Fruit fly (Drosophila melanogaster) whole organism, embryonic: ENCODE data around the gene plum.

Source experiments
- Bteb2 ChIP-seq: fragments of 200-800 bp; sonication (Bioruptor generic); optimal IDR thresholded peaks from 2 replicates; lab custom pipeline; 2016; ENCODE audit warnings: missing biosample characterization, missing genetic modification characterization
- C15 ChIP-seq: fragments of 200-800 bp; sonication (Bioruptor generic); IDR thresholded peaks from 3 replicates; pipeline ENCODE4 v1.3.6; 2022; ENCODE audit warnings: missing biosample characterization, missing genetic modification characterization
- CG10147 ChIP-seq: fragments of 200-800 bp; sonication (Bioruptor generic); optimal IDR thresholded peaks from 2 replicates; lab custom pipeline; 2019; ENCODE audit warnings: missing biosample characterization, mild to moderate bottlenecking, missing genetic modification characterization, moderate library complexity
- CG10267 ChIP-seq: fragments of 200-800 bp; sonication (Bioruptor generic); optimal IDR thresholded peaks from 2 replicates; lab custom pipeline; 2018; ENCODE audit warnings: missing biosample characterization, mild to moderate bottlenecking, missing genetic modification characterization, moderate library complexity
- CG10959 ChIP-seq: fragments of 200-800 bp; sonication (Bioruptor generic); IDR thresholded peaks from 2 replicates; pipeline ENCODE4 v1.3.6; 2022; ENCODE audit warnings: missing biosample characterization, missing genetic modification characterization
- CG11093 ChIP-seq: fragments of 200-800 bp; sonication (Bioruptor generic); IDR thresholded peaks from 3 replicates; pipeline ENCODE4 v1.3.6; 2022; ENCODE audit warnings: missing biosample characterization, missing genetic modification characterization
- CG11247 ChIP-seq: fragments of 200-800 bp; sonication (Bioruptor generic); IDR thresholded peaks from 2 replicates; pipeline ENCODE4 v1.3.6; 2022; ENCODE audit warnings: missing biosample characterization, missing genetic modification characterization
- CG11398 ChIP-seq: fragments of 200-800 bp; sonication (Bioruptor generic); optimal IDR thresholded peaks from 2 replicates; lab custom pipeline; 2016; ENCODE audit warnings: missing biosample characterization, missing genetic modification characterization
- CG12104 ChIP-seq: fragments of 200-800 bp; sonication (Bioruptor generic); optimal IDR thresholded peaks from 3 replicates; lab custom pipeline; 2016; ENCODE audit warnings: missing biosample characterization, missing genetic modification characterization
- CG16863 ChIP-seq: fragments of 200-800 bp; sonication (Bioruptor generic); optimal IDR thresholded peaks from 3 replicates; lab custom pipeline; 2016; ENCODE audit warnings: missing biosample characterization, missing genetic modification characterization
- CG17328 ChIP-seq: fragments of 200-800 bp; sonication (Bioruptor generic); IDR thresholded peaks from 2 replicates; pipeline ENCODE4 v1.3.6; 2022; ENCODE audit warnings: missing biosample characterization, missing genetic modification characterization
- CG2120 ChIP-seq: fragments of 200-800 bp; sonication (Bioruptor generic); optimal IDR thresholded peaks from 3 replicates; lab custom pipeline; 2016; ENCODE audit warnings: missing biosample characterization, missing genetic modification characterization
- CG31388 ChIP-seq: fragments of 200-800 bp; sonication (Bioruptor generic); optimal IDR thresholded peaks from 2 replicates; lab custom pipeline; 2016; ENCODE audit warnings: missing biosample characterization, missing genetic modification characterization
- CG3163 ChIP-seq: fragments of 200-800 bp; sonication (Bioruptor generic); optimal IDR thresholded peaks from 3 replicates; lab custom pipeline; 2016; ENCODE audit warnings: missing biosample characterization, missing genetic modification characterization
- CG32767 ChIP-seq: fragments of 200-800 bp; sonication (Bioruptor generic); IDR thresholded peaks from 2 replicates; pipeline ENCODE4 v1.3.6; 2022; ENCODE audit warnings: missing biosample characterization, missing genetic modification characterization
- CG3281 ChIP-seq: fragments of 200-800 bp; sonication (Bioruptor generic); optimal IDR thresholded peaks from 3 replicates; lab custom pipeline; 2017; ENCODE audit warnings: missing biosample characterization, mild to moderate bottlenecking, missing genetic modification characterization
- CG8478 ChIP-seq: fragments of >200 bp; optimal IDR thresholded peaks from 2 replicates; lab custom pipeline; 2018
- CG9437 ChIP-seq: fragments of 200-800 bp; sonication (Bioruptor generic); optimal IDR thresholded peaks from 2 replicates; lab custom pipeline; 2018; ENCODE audit warnings: missing biosample characterization, mild to moderate bottlenecking, missing genetic modification characterization
- CG9609 ChIP-seq: fragments of 200-800 bp; sonication (Bioruptor generic); optimal IDR thresholded peaks from 3 replicates; lab custom pipeline; 2016; ENCODE audit warnings: missing biosample characterization, missing genetic modification characterization
- CG9797 ChIP-seq: fragments of 200-800 bp; sonication (Bioruptor generic); optimal IDR thresholded peaks from 3 replicates; lab custom pipeline; 2018; ENCODE audit warnings: missing biosample characterization, mild to moderate bottlenecking, missing genetic modification characterization
- Camta ChIP-seq: fragments of 200-800 bp; sonication (Bioruptor generic); optimal IDR thresholded peaks from 2 replicates; lab custom pipeline; 2016; ENCODE audit warnings: missing biosample characterization, missing genetic modification characterization
- Dfd ChIP-seq, 2 experiments: fragments of >200 bp; optimal IDR thresholded peaks; 2 replicates each; lab custom pipeline; 2017; ENCODE audit warnings: missing biosample characterization in 2 of 2, missing genetic modification characterization in 2 of 2
- Gug ChIP-seq: fragments of 200-800 bp; sonication (Bioruptor generic); IDR thresholded peaks from 4 replicates; pipeline ENCODE4 v1.3.6; 2022; ENCODE audit warnings: missing biosample characterization, missing genetic modification characterization
- H2.0 ChIP-seq: fragments of 200-800 bp; sonication (Bioruptor generic); IDR thresholded peaks from 2 replicates; pipeline ENCODE4 v1.3.6; 2022; ENCODE audit warnings: missing biosample characterization, missing genetic modification characterization
- HLHmδ ChIP-seq: fragments of 200-800 bp; sonication (Bioruptor generic); optimal IDR thresholded peaks from 2 replicates; lab custom pipeline; 2018; ENCODE audit warnings: missing biosample characterization, mild to moderate bottlenecking, missing genetic modification characterization, moderate library complexity
- Hr3 ChIP-seq: fragments of 200-800 bp; sonication (Bioruptor generic); optimal IDR thresholded peaks from 3 replicates; lab custom pipeline; 2016; ENCODE audit warnings: missing biosample characterization, missing genetic modification characterization
- Lhr ChIP-seq: fragments of 200-800 bp; sonication (Bioruptor generic); optimal IDR thresholded peaks from 3 replicates; lab custom pipeline; 2017; ENCODE audit warnings: mild to moderate bottlenecking, missing biosample characterization, missing genetic modification reagents, missing genetic modification characterization
- Mad ChIP-seq: fragments of 200-800 bp; sonication (Bioruptor generic); optimal IDR thresholded peaks from 2 replicates; lab custom pipeline; 2016; ENCODE audit warnings: missing biosample characterization, missing genetic modification characterization
- Max ChIP-seq: fragments of 200-800 bp; sonication (Bioruptor generic); optimal IDR thresholded peaks from 2 replicates; lab custom pipeline; 2016; ENCODE audit warnings: missing biosample characterization, mild to moderate bottlenecking, missing genetic modification characterization
- Med ChIP-seq: fragments of 200-800 bp; sonication (Bioruptor generic); peaks from one replicate; lab custom pipeline; 2016; ENCODE audit warnings: missing biosample characterization, missing genetic modification characterization, mild to moderate bottlenecking, inconsistent platforms, moderate library complexity
- NC2α ChIP-seq: fragments of 200-800 bp; sonication (Bioruptor generic); optimal IDR thresholded peaks from 2 replicates; lab custom pipeline; 2016; ENCODE audit warnings: missing biosample characterization, missing genetic modification characterization
- NC2β ChIP-seq: fragments of 200-800 bp; sonication (Bioruptor generic); optimal IDR thresholded peaks from 2 replicates; lab custom pipeline; 2016; ENCODE audit warnings: missing biosample characterization, missing genetic modification characterization
- PHDP ChIP-seq: fragments of 200-800 bp; sonication (Bioruptor generic); optimal IDR thresholded peaks from 3 replicates; lab custom pipeline; 2018; ENCODE audit warnings: missing biosample characterization, mild to moderate bottlenecking, missing genetic modification characterization, moderate library complexity
- Usf ChIP-seq: fragments of 200-800 bp; sonication (Bioruptor generic); optimal IDR thresholded peaks from 2 replicates; lab custom pipeline; 2017; ENCODE audit warnings: missing genotype, missing biosample characterization, missing genetic modification characterization
- chm ChIP-seq: fragments of 200-800 bp; sonication (Bioruptor generic); IDR thresholded peaks from 2 replicates; pipeline ENCODE4 v1.3.6; 2022; ENCODE audit warnings: missing biosample characterization, missing genetic modification characterization
- gce ChIP-seq: fragments of 200-800 bp; sonication (Bioruptor generic); IDR thresholded peaks from 3 replicates; pipeline ENCODE4 v1.3.6; 2022; ENCODE audit warnings: missing biosample characterization, missing genetic modification characterization
- gsb ChIP-seq: fragments of 200-800 bp; sonication (Bioruptor generic); IDR thresholded peaks from 2 replicates; pipeline ENCODE4 v1.3.6; 2022; ENCODE audit warnings: missing biosample characterization, missing genetic modification characterization
- her ChIP-seq: fragments of 200-800 bp; sonication (Bioruptor generic); optimal IDR thresholded peaks from 2 replicates; lab custom pipeline; 2016; ENCODE audit warnings: missing biosample characterization, missing genetic modification characterization
- hkb ChIP-seq, 2 experiments: fragments of 200-800 bp in 1 of 2; fragments of >200 bp in 1 of 2; sonication (Bioruptor generic) in 1 of 2; IDR thresholded peaks in 1 of 2; optimal IDR thresholded peaks in 1 of 2; 2 replicates each; pipeline versions ENCODE4 v1.3.6 to Lab custom; 2017 to 2022; ENCODE audit warnings: missing biosample characterization in 1 of 2, missing genetic modification characterization in 1 of 2
- jing ChIP-seq: fragments of 200-800 bp; sonication (Bioruptor generic); optimal IDR thresholded peaks from 2 replicates; lab custom pipeline; 2018; ENCODE audit warnings: missing biosample characterization, mild to moderate bottlenecking, missing genetic modification characterization
- kni ChIP-seq: fragments of 200-800 bp; sonication (Bioruptor generic); optimal IDR thresholded peaks from 3 replicates; lab custom pipeline; 2017; ENCODE audit warnings: mild to moderate bottlenecking, missing biosample characterization, missing genetic modification reagents, missing genetic modification characterization
- knrl ChIP-seq: fragments of 200-800 bp; sonication (Bioruptor generic); IDR thresholded peaks from 3 replicates; pipeline ENCODE4 v1.3.6; 2022; ENCODE audit warnings: missing biosample characterization, missing genetic modification characterization; ENCODE audit not compliant: partially characterized antibody
- lab ChIP-seq: fragments of 200-800 bp; sonication (Bioruptor generic); optimal IDR thresholded peaks from 3 replicates; lab custom pipeline; 2017; ENCODE audit warnings: missing biosample characterization, missing genetic modification characterization, mild to moderate bottlenecking, moderate library complexity, missing genetic modification reagents
- lola ChIP-seq, 3 experiments: fragments of >200 bp in 2 of 3; fragments of 200-800 bp in 1 of 3; sonication (Bioruptor generic) in 1 of 3; optimal IDR thresholded peaks; 2 replicates each; lab custom pipeline; 2017 to 2019; ENCODE audit warnings: missing biosample characterization in 3 of 3, missing genetic modification characterization in 3 of 3, mild to moderate bottlenecking in 1 of 3, moderate library complexity in 1 of 3
- mirr ChIP-seq: fragments of 200-800 bp; sonication (Bioruptor generic); optimal IDR thresholded peaks from 3 replicates; lab custom pipeline; 2018; ENCODE audit warnings: missing biosample characterization, mild to moderate bottlenecking, missing genetic modification characterization
- nmo ChIP-seq: fragments of 200-800 bp; sonication (Bioruptor generic); optimal IDR thresholded peaks from 2 replicates; lab custom pipeline; 2018; ENCODE audit warnings: missing biosample characterization, mild to moderate bottlenecking, missing genetic modification characterization, moderate library complexity
- pros ChIP-seq: fragments of 200-800 bp; sonication (Bioruptor generic); optimal IDR thresholded peaks from 3 replicates; lab custom pipeline; 2019; ENCODE audit warnings: missing biosample characterization, mild to moderate bottlenecking, missing genetic modification characterization, moderate library complexity
- slou ChIP-seq: fragments of 200-800 bp; sonication (Bioruptor generic); optimal IDR thresholded peaks from 3 replicates; lab custom pipeline; 2016; ENCODE audit warnings: missing biosample characterization, missing genetic modification characterization
- usp ChIP-seq: fragments of >200 bp; optimal IDR thresholded peaks from 2 replicates; lab custom pipeline; 2017; ENCODE audit warnings: missing biosample characterization, missing genetic modification characterization
- z ChIP-seq: fragments of 200-800 bp; sonication (Bioruptor generic); IDR thresholded peaks from 3 replicates; pipeline ENCODE4 v1.3.6; 2022; ENCODE audit warnings: missing biosample characterization, missing genetic modification characterization

Gene plum

dm6 chr3R:26548964-26549363 is 13.9 kb upstream of the plum start (continued):
- TF ChIP-seq CG17328 (GFP tag; lab: Robert Waterston, UW) (peak; percentile 48; the same call in 1 of the 2 replicates), Camta (GFP tag; lab: Kevin White, UChicago) (peak; percentile 9), CG32767 (0 out of 2 replicates have a peak, but pooled peaks have one; percentile 18), CG2120 (GFP tag; lab: Kevin White, UChicago) (peak; percentile 46), CG3281 (no peak), Gug (peak; percentile 26; the same call in 1 of the 4 replicates)
- TF ChIP-seq, all 482 proteins: peak for 95

dm6 chr3R:26547660-26548067 is 12.6 kb upstream of the plum start:
- no peak for TF ChIP-seq chm (GFP tag; lab: Robert Waterston, UW)
- TF ChIP-seq kni = peak; percentile 44
- no peak for TF ChIP-seq CG8478 (lab: Kevin White, UChicago)
- no peak for TF ChIP-seq CG3163
- no peak for TF ChIP-seq hkb (optimal IDR thresholded peaks at IDR 0.05; lab: Kevin White, UChicago)
- TF ChIP-seq hkb (GFP tag; IDR thresholded peaks at IDR 0.05; lab: Robert Waterston, UW) = peak; percentile 47; the same call in 1 of the 2 replicates
- TF ChIP-seq Usf (GFP tag; lab: Kevin White, UChicago) = no peak
- TF ChIP-seq CG31388 (GFP tag; lab: Kevin White, UChicago) = no peak
- no peak for TF ChIP-seq Bteb2
- peak; percentile 39 for TF ChIP-seq CG10267
- no peak for TF ChIP-seq HLHmδ (GFP tag; lab: Kevin White, UChicago)
- TF ChIP-seq CG11093 (GFP tag; lab: Robert Waterston, UW) = no peak
- TF ChIP-seq Lhr (GFP tag; lab: Kevin White, UChicago) = no peak
- TF ChIP-seq H2.0 = no peak
- 0 out of 3 replicates have a peak, but pooled peaks have one; percentile 18 for TF ChIP-seq gce (GFP tag; lab: Robert Waterston, UW)
- no peak for TF ChIP-seq CG9609 (GFP tag; lab: Kevin White, UChicago)
- no peak for TF ChIP-seq her (GFP tag; lab: Kevin White, UChicago)
- TF ChIP-seq CG10959 (GFP tag; lab: Robert Waterston, UW) = 0 out of 2 replicates have a peak, but pooled peaks have one; percentile 28
- TF ChIP-seq lola (GFP tag; optimal IDR thresholded peaks at IDR 0.05; lab: Kevin White, UChicago) = peak in 1 of 3 experiments; percentile 38
- TF ChIP-seq Dfd (GFP tag; optimal IDR thresholded peaks at IDR 0.05; lab: Kevin White, UChicago) = no peak
- peak; percentile 16 for TF ChIP-seq Hr3 (GFP tag; lab: Kevin White, UChicago)
- TF ChIP-seq CG11398 (GFP tag; lab: Kevin White, UChicago) = no peak
- no peak for TF ChIP-seq NC2α
- no peak for TF ChIP-seq pros (GFP tag; lab: Kevin White, UChicago)
- TF ChIP-seq Max (GFP tag; lab: Kevin White, UChicago) = no peak
- TF ChIP-seq NC2β (GFP tag; lab: Kevin White, UChicago) = no peak
- no peak for TF ChIP-seq Mad
- no peak for TF ChIP-seq knrl
- TF ChIP-seq lab (GFP tag; lab: Kevin White, UChicago) = peak; percentile 73
- TF ChIP-seq CG10147 = peak; percentile 36
- TF ChIP-seq C15 (GFP tag; lab: Robert Waterston, UW) = no peak
- no peak for TF ChIP-seq gsb
- TF ChIP-seq CG16863 (GFP tag; lab: Kevin White, UChicago) = no peak
- 0 out of 2 replicates have a peak, but pooled peaks have one; percentile 24 for TF ChIP-seq CG11247
- no peak for TF ChIP-seq jing (GFP tag; lab: Kevin White, UChicago)
- peak; percentile 77 for TF ChIP-seq Med
- TF ChIP-seq CG9437 = peak; percentile 22
- no peak for TF ChIP-seq mirr (GFP tag; lab: Kevin White, UChicago)
- no peak for TF ChIP-seq usp (GFP tag; lab: Kevin White, UChicago)
- peak; percentile 70 for TF ChIP-seq PHDP (tag; lab: Kevin White, UChicago)
- TF ChIP-seq CG9797 (GFP tag; lab: Kevin White, UChicago) = no peak
- no peak for TF ChIP-seq CG12104 (GFP tag; lab: Kevin White, UChicago)
- TF ChIP-seq CG3281 = peak; percentile 39
- no peak for TF ChIP-seq slou (GFP tag; lab: Kevin White, UChicago)
- TF ChIP-seq z (GFP tag; lab: Robert Waterston, UW) = 0 out of 3 replicates have a peak, but pooled peaks have one; percentile 28
- TF ChIP-seq nmo (GFP tag; lab: Kevin White, UChicago) = peak; percentile 46
